Fruit fly (Drosophila melanogaster): ENCODE measurements around the gene Rab3GAP1.

DNA sequence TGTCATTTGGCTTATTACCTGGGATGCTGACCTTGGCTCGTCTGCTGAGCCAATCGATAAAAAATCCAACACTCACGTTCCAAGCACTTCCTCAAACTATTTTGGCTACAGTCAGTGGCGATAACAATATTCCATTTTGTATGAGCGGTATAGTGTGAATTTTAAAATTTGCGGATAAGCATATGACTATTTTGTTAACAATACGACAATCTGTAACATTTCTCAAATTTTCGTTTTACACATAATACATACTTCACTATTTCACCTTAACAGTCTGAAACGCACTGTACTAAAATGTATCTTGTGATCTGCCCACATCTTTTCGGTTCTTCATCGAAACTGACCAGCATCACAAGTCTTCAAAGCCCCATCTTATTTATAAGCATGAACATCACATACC lies 31.7 kb downstream of the Rab3GAP1 start:
- TF ChIP-seq CTCF (optimal IDR thresholded peaks at IDR 0.05) (no peak), CG8478 (optimal IDR thresholded peaks at IDR 0.05) (no peak)
